Worm (Caenorhabditis elegans) whole organism, L3 larva: ENCODE data around the gene F07E5.7.
"Not testable (repeated sequence)": the region's sequence is repeated elsewhere in the genome, so short reads cannot be mapped to it uniquely, and the experiment has no call there.

Experiments
- R02D3.7 ChIP-seq: fragments of 150-350 bp; optimal IDR thresholded peaks from 2 replicates; lab custom pipeline; 2014; ENCODE audit warnings: missing biosample characterization, missing genetic modification characterization
- aly-2 ChIP-seq: fragments of 150-350 bp; optimal IDR thresholded peaks from 2 replicates; lab custom pipeline; 2014; ENCODE audit warnings: missing biosample characterization, missing genetic modification characterization
- ama-1 ChIP-seq: fragments of 150-350 bp; optimal IDR thresholded peaks from 2 replicates; lab custom pipeline; 2018
- ceh-16 ChIP-seq: sonication (generic microtip); optimal IDR thresholded peaks from 2 replicates; lab custom pipeline; 2017; ENCODE audit warnings: missing biosample characterization, missing genetic modification characterization
- ceh-82 ChIP-seq: fragments of 150-350 bp; optimal IDR thresholded peaks from 2 replicates; lab custom pipeline; 2014; ENCODE audit warnings: missing biosample characterization, missing genetic modification characterization
- ceh-9 ChIP-seq: sonication (generic microtip); optimal IDR thresholded peaks from 2 replicates; lab custom pipeline; 2018; ENCODE audit warnings: missing biosample characterization, missing genetic modification characterization
- daf-12 ChIP-seq: fragments of 150-350 bp; optimal IDR thresholded peaks from 2 replicates; lab custom pipeline; 2014; ENCODE audit warnings: missing biosample characterization, missing genetic modification reagents, missing genetic modification characterization
- egl-27 ChIP-seq: sonication (generic microtip); optimal IDR thresholded peaks from 4 replicates; lab custom pipeline; 2017; ENCODE audit warnings: missing biosample characterization, missing genetic modification reagents, missing genetic modification characterization
- egl-5 ChIP-seq: fragments of 150-350 bp; optimal IDR thresholded peaks from 2 replicates; lab custom pipeline; 2017; ENCODE audit warnings: missing biosample characterization, missing genetic modification reagents, missing genetic modification characterization, inconsistent platforms
- elt-1 ChIP-seq: fragments of 150-350 bp; optimal IDR thresholded peaks from 2 replicates; lab custom pipeline; 2014; ENCODE audit warnings: missing biosample characterization, missing genetic modification characterization
- elt-2 ChIP-seq: sonication (generic microtip); optimal IDR thresholded peaks from 2 replicates; lab custom pipeline; 2016; ENCODE audit warnings: missing genetic modification reagents, mild to moderate bottlenecking, missing genetic modification characterization, missing compliant biosample characterization
- eor-1 ChIP-seq, 2 experiments: fragments of 150-350 bp; optimal IDR thresholded peaks; 2 replicates each; lab custom pipeline; 2014 to 2018; ENCODE audit warnings: missing biosample characterization in 2 of 2, missing genetic modification characterization in 2 of 2
- fkh-10 ChIP-seq: sonication (generic microtip); optimal IDR thresholded peaks from 2 replicates; lab custom pipeline; 2017; ENCODE audit warnings: missing biosample characterization, missing genetic modification reagents, missing genetic modification characterization
- fkh-2 ChIP-seq: fragments of 150-350 bp; optimal IDR thresholded peaks from 2 replicates; lab custom pipeline; 2014; ENCODE audit warnings: missing biosample characterization, missing genetic modification reagents, missing genetic modification characterization
- fos-1 ChIP-seq: fragments of 150-350 bp; optimal IDR thresholded peaks from 2 replicates; lab custom pipeline; 2014; ENCODE audit warnings: missing biosample characterization, missing genetic modification characterization
- jun-1 ChIP-seq: fragments of 150-350 bp; optimal IDR thresholded peaks from 2 replicates; lab custom pipeline; 2014; ENCODE audit warnings: missing biosample characterization, missing genetic modification reagents, missing genetic modification characterization
- lin-15B ChIP-seq: fragments of 150-350 bp; optimal IDR thresholded peaks from 2 replicates; lab custom pipeline; 2014; ENCODE audit warnings: missing biosample characterization, missing genetic modification characterization
- lin-39 ChIP-seq: fragments of 150-350 bp; optimal IDR thresholded peaks from 2 replicates; lab custom pipeline; 2018; ENCODE audit warnings: missing biosample characterization, missing genetic modification reagents, missing genetic modification characterization
- lsy-12 ChIP-seq: sonication (generic microtip); optimal IDR thresholded peaks from 2 replicates; lab custom pipeline; 2016; ENCODE audit warnings: mild to moderate bottlenecking, missing genetic modification characterization, missing compliant biosample characterization
- mdl-1 ChIP-seq: fragments of 150-350 bp; optimal IDR thresholded peaks from 2 replicates; lab custom pipeline; 2014; ENCODE audit warnings: missing biosample characterization, missing genetic modification characterization
- nfya-1 ChIP-seq: sonication (generic microtip); optimal IDR thresholded peaks from 2 replicates; lab custom pipeline; 2017; ENCODE audit warnings: missing genetic modification characterization, mild to moderate bottlenecking, missing compliant biosample characterization, antibody characterized with exemption, moderate library complexity; ENCODE audit not compliant: insufficient read depth
- nhr-11 ChIP-seq: fragments of 150-350 bp; optimal IDR thresholded peaks from 2 replicates; lab custom pipeline; 2014; ENCODE audit warnings: missing biosample characterization, missing genetic modification characterization
- nhr-12 ChIP-seq: fragments of 150-350 bp; optimal IDR thresholded peaks from 2 replicates; lab custom pipeline; 2014; ENCODE audit warnings: missing biosample characterization, missing genetic modification characterization
- nhr-23 ChIP-seq: fragments of 150-350 bp; optimal IDR thresholded peaks from 2 replicates; lab custom pipeline; 2014; ENCODE audit warnings: missing biosample characterization, missing genetic modification reagents, missing genetic modification characterization
- nhr-25 ChIP-seq: sonication (generic microtip); optimal IDR thresholded peaks from 2 replicates; lab custom pipeline; 2017; ENCODE audit warnings: missing biosample characterization, missing genetic modification characterization
- nhr-28 ChIP-seq: fragments of 150-350 bp; optimal IDR thresholded peaks from 2 replicates; lab custom pipeline; 2014; ENCODE audit warnings: missing biosample characterization, missing genetic modification characterization
- nhr-43 ChIP-seq: sonication (generic microtip); optimal IDR thresholded peaks from 2 replicates; lab custom pipeline; 2016; ENCODE audit warnings: mild to moderate bottlenecking, missing genetic modification characterization, missing compliant biosample characterization; ENCODE audit not compliant: poor library complexity, severe bottlenecking
- nhr-67 ChIP-seq: fragments of 150-350 bp; optimal IDR thresholded peaks from 2 replicates; lab custom pipeline; 2014; ENCODE audit warnings: missing biosample characterization, missing genetic modification characterization
- nhr-77 ChIP-seq: fragments of 150-350 bp; optimal IDR thresholded peaks from 2 replicates; lab custom pipeline; 2014; ENCODE audit warnings: missing biosample characterization, missing genetic modification characterization
- pqm-1 ChIP-seq: fragments of 150-350 bp; optimal IDR thresholded peaks from 2 replicates; lab custom pipeline; 2017; ENCODE audit warnings: missing biosample characterization, missing genetic modification characterization, inconsistent platforms
- skn-1 ChIP-seq: fragments of 150-350 bp; optimal IDR thresholded peaks from 2 replicates; lab custom pipeline; 2014; ENCODE audit warnings: missing biosample characterization, missing genetic modification characterization
- snpc-4 ChIP-seq: fragments of 150-350 bp; optimal IDR thresholded peaks from 2 replicates; lab custom pipeline; 2014; ENCODE audit warnings: missing biosample characterization, missing genetic modification characterization
- tbx-2 ChIP-seq: sonication (generic microtip); optimal IDR thresholded peaks from 2 replicates; lab custom pipeline; 2016; ENCODE audit warnings: mild to moderate bottlenecking, missing genetic modification characterization, missing compliant biosample characterization
- unc-39 ChIP-seq: sonication (generic microtip); optimal IDR thresholded peaks from 4 replicates; lab custom pipeline; 2017; ENCODE audit warnings: missing biosample characterization, missing genetic modification characterization
- unc-62 ChIP-seq: fragments of 150-350 bp; sonication (generic microtip); optimal IDR thresholded peaks from 4 replicates; lab custom pipeline; 2014; ENCODE audit warnings: missing biosample characterization, missing genetic modification reagents, missing genetic modification characterization
- ztf-4 ChIP-seq: fragments of 150-350 bp; optimal IDR thresholded peaks from 2 replicates; lab custom pipeline; 2014; ENCODE audit warnings: missing biosample characterization, missing genetic modification characterization

Gene F07E5.7

ce11 chrII:2058985-2059384 lies 12.3 kb downstream of the F07E5.7 start, which contains the start of gene F07E5.5:
Gene F07E5.5, minus strand, starts transcription at chrII:2059070.
- TF ChIP-seq mdl-1 (tag; lab: Kevin White, UChicago) (no peak), nhr-23 (peak; percentile 41), snpc-4 (tag; lab: Kevin White, UChicago) (peak; percentile 46), aly-2 (tag; lab: Kevin White, UChicago) (no peak), lsy-12 (tag; lab: Kevin White, UChicago) (peak; percentile 16), nfya-1 (peak; percentile 79), nhr-43 (tag; lab: Kevin White, UChicago) (no peak), R02D3.7 (tag; lab: Kevin White, UChicago) (peak; percentile 44), elt-2 (peak; percentile 20), daf-12 (no peak), nhr-25 (tag; lab: Kevin White, UChicago) (peak; percentile 9), egl-5 (tag; lab: Kevin White, UChicago) (no peak), elt-1 (tag; lab: Kevin White, UChicago) (peak; percentile 31), lin-15B (tag; lab: Kevin White, UChicago) (peak; percentile 40), lin-39 (peak; percentile 10), ceh-82 (tag; lab: Kevin White, UChicago) (no peak)

- TF ChIP-seq ceh-16 (tag; lab: Kevin White, UChicago) (no peak), ceh-82 (tag; lab: Kevin White, UChicago) (no peak), egl-27 (tag; lab: Kevin White, UChicago) (no peak), ceh-9 (tag; lab: Kevin White, UChicago) (no peak), nhr-77 (tag; lab: Kevin White, UChicago) (no peak), pqm-1 (no peak), nhr-23 (no peak), R02D3.7 (tag; lab: Kevin White, UChicago) (no peak), unc-62 (GFP tag; lab: Kevin White, UChicago) (no peak), nhr-67 (tag; lab: Kevin White, UChicago) (no peak), fkh-10 (GFP tag; lab: Kevin White, UChicago) (no peak), ztf-4 (tag; lab: Kevin White, UChicago) (no peak), ama-1 (no peak), snpc-4 (tag; lab: Kevin White, UChicago) (no peak), lsy-12 (tag; lab: Kevin White, UChicago) (no peak)
- TF ChIP-seq, all 47 proteins: peak for 0
Measured at ce11 chrII:2051372-2051771, 20.0 kb downstream of the F07E5.7 start, which contains the start of gene fbxb-35. Gene fbxb-35, plus strand, starts transcription at chrII:2051672.

- not testable (repeated sequence) for TF ChIP-seq nfya-1; nhr-28 (tag; lab: Kevin White, UChicago); unc-39
Measured at ce11 chrII:2046556-2046955, 24.8 kb downstream of the F07E5.7 start, which contains the start of gene math-1. Gene math-1, minus strand, starts transcription at chrII:2046656.

ce11 chrII:2045505-2045904 lies 25.8 kb downstream of the F07E5.7 start, which contains the start of gene bath-24:
Gene bath-24, minus strand, starts transcription at chrII:2045605.
- TF ChIP-seq fkh-2 (tag; lab: Kevin White, UChicago) (no peak), jun-1 (no peak), unc-39 (no peak), eor-1 (tag; optimal IDR thresholded peaks at IDR 0.05; lab: Kevin White, UChicago) (no peak), unc-62 (GFP tag; lab: Kevin White, UChicago) (no peak), aly-2 (tag; lab: Kevin White, UChicago) (no peak), lsy-12 (tag; lab: Kevin White, UChicago) (no peak), tbx-2 (tag; lab: Kevin White, UChicago) (no peak), daf-12 (no peak), mdl-1 (tag; lab: Kevin White, UChicago) (no peak), nhr-11 (tag; lab: Kevin White, UChicago) (no peak), ceh-16 (tag; lab: Kevin White, UChicago) (no peak), skn-1 (tag; lab: Kevin White, UChicago) (no peak), ceh-82 (tag; lab: Kevin White, UChicago) (no peak), nhr-28 (tag; lab: Kevin White, UChicago) (no peak), nfya-1 (no peak), nhr-12 (tag; lab: Kevin White, UChicago) (no peak), nhr-43 (tag; lab: Kevin White, UChicago) (no peak), egl-5 (tag; lab: Kevin White, UChicago) (no peak), fos-1 (tag; lab: Kevin White, UChicago) (no peak)
- TF ChIP-seq, all 47 proteins: peak for 0
